Fruit fly (Drosophila melanogaster) whole organism, wandering third instar larva: ENCODE data around the gene Rsph3.

Experiments used
- CG32264 ChIP-seq: fragments of 200-800 bp; sonication (Bioruptor generic); optimal IDR thresholded peaks from 2 replicates; lab custom pipeline; 2016; ENCODE audit warnings: missing biosample characterization, missing genetic modification characterization
- Dfd ChIP-seq: fragments of >200 bp; optimal IDR thresholded peaks from 2 replicates; lab custom pipeline; 2017; ENCODE audit warnings: missing biosample characterization, missing genetic modification characterization
- Dif ChIP-seq: fragments of 200-275, 200-300 bp; sonication (Bioruptor generic); optimal IDR thresholded peaks from 2 replicates; lab custom pipeline; 2018; ENCODE audit warnings: missing biosample characterization, missing genetic modification characterization; ENCODE audit not compliant: partially characterized antibody
- Myc ChIP-seq: fragments of >200 bp; optimal IDR thresholded peaks from 2 replicates; lab custom pipeline; 2017
- Rel ChIP-seq, 2 experiments: fragments of 200-800 bp; sonication (Bioruptor generic) in 1 of 2; optimal IDR thresholded peaks; 2 replicates in 1 of 2; 3 replicates in 1 of 2; lab custom pipeline; 2016 to 2019; ENCODE audit warnings: mild to moderate bottlenecking in 2 of 2, missing biosample characterization in 2 of 2, missing genetic modification characterization in 2 of 2, moderate library complexity in 1 of 2
- Vsx2 ChIP-seq: fragments of 200-300, 225-300 bp; sonication (Bioruptor generic); optimal IDR thresholded peaks from 2 replicates; lab custom pipeline; 2018; ENCODE audit warnings: missing biosample characterization, missing genetic modification characterization; ENCODE audit not compliant: partially characterized antibody
- h ChIP-seq: fragments of 200-800 bp; sonication (Bioruptor generic); optimal IDR thresholded peaks from 3 replicates; lab custom pipeline; 2016; ENCODE audit warnings: missing biosample characterization, mild to moderate bottlenecking, missing genetic modification characterization
- lola ChIP-seq: fragments of >200 bp; optimal IDR thresholded peaks from 2 replicates; lab custom pipeline; 2017; ENCODE audit warnings: missing biosample characterization, missing genetic modification characterization
- psq ChIP-seq: fragments of 200-800 bp; sonication (Bioruptor generic); optimal IDR thresholded peaks from 3 replicates; lab custom pipeline; 2017; ENCODE audit warnings: missing biosample characterization, mild to moderate bottlenecking, missing genetic modification characterization, moderate library complexity

dm6 chr3L:6779398-6779797, 16.4 kb upstream of the Rsph3 start:
- TF ChIP-seq Vsx2 (GFP tag; lab: Kevin White, UChicago) (no peak), psq (GFP tag; lab: Kevin White, UChicago) (no peak), lola (GFP tag; lab: Kevin White, UChicago) (no peak), CG32264 (GFP tag; lab: Kevin White, UChicago) (no peak), h (GFP tag; lab: Kevin White, UChicago) (no peak), Rel (GFP tag; optimal IDR thresholded peaks at IDR 0.05; lab: Kevin White, UChicago) (no peak), Rel (tag; optimal IDR thresholded peaks at IDR 0.05; lab: Kevin White, UChicago) (no peak), Myc (no peak), Dfd (GFP tag; lab: Kevin White, UChicago) (no peak), Dif (GFP tag; lab: Kevin White, UChicago) (no peak)
